Worm (Caenorhabditis elegans) whole organism, mixed stage, embryonic: ENCODE results near the gene ZK1307.7.

Experiments
- ceh-43 ChIP-seq: fragments of 200-800 bp; sonication (Bioruptor generic); optimal IDR thresholded peaks from 2 replicates; lab custom pipeline; 2018; ENCODE audit warnings: mild to moderate bottlenecking, missing genetic modification characterization, moderate library complexity, missing compliant biosample characterization
- ces-1 ChIP-seq: fragments of 150-350 bp; optimal IDR thresholded peaks from 2 replicates; lab custom pipeline; 2014; ENCODE audit warnings: missing biosample characterization, missing genetic modification reagents, missing genetic modification characterization
- cnd-1 ChIP-seq: fragments of 200-800 bp; sonication (Bioruptor generic); optimal IDR thresholded peaks from 2 replicates; lab custom pipeline; 2018; ENCODE audit warnings: mild to moderate bottlenecking, missing genetic modification characterization, missing compliant biosample characterization
- hlh-1 ChIP-seq: fragments of 150-350 bp; optimal IDR thresholded peaks from 2 replicates; lab custom pipeline; 2014; ENCODE audit warnings: missing biosample characterization, missing genetic modification reagents, missing genetic modification characterization
- lin-13 ChIP-seq: fragments of 150-350 bp; optimal IDR thresholded peaks from 2 replicates; lab custom pipeline; 2014; ENCODE audit warnings: missing biosample characterization, missing genetic modification characterization
- lsy-2 ChIP-seq: fragments of 150-350 bp; optimal IDR thresholded peaks from 2 replicates; lab custom pipeline; 2014; ENCODE audit warnings: missing biosample characterization, missing genetic modification characterization
- mab-5 ChIP-seq: fragments of 150-350 bp; optimal IDR thresholded peaks from 2 replicates; lab custom pipeline; 2014; ENCODE audit warnings: missing biosample characterization, missing genetic modification characterization
- nhr-28 ChIP-seq: fragments of 150-350 bp; optimal IDR thresholded peaks from 2 replicates; lab custom pipeline; 2014; ENCODE audit warnings: missing biosample characterization, missing genetic modification characterization
- nhr-76 ChIP-seq: sonication (generic microtip); optimal IDR thresholded peaks from 2 replicates; lab custom pipeline; 2017; ENCODE audit warnings: missing biosample characterization, missing genetic modification characterization
- pha-4 ChIP-seq: fragments of 150-350 bp; optimal IDR thresholded peaks from 2 replicates; lab custom pipeline; 2018; ENCODE audit warnings: missing biosample characterization, missing genetic modification reagents, missing genetic modification characterization
- unc-39 ChIP-seq: fragments of 150-350 bp; optimal IDR thresholded peaks from 2 replicates; lab custom pipeline; 2014; ENCODE audit warnings: missing biosample characterization, missing genetic modification characterization
- unc-62 ChIP-seq: fragments of 150-350 bp; optimal IDR thresholded peaks from 2 replicates; lab custom pipeline; 2014; ENCODE audit warnings: missing biosample characterization, missing genetic modification reagents, missing genetic modification characterization
- zip-8 ChIP-seq: fragments of 150-350 bp; optimal IDR thresholded peaks from 2 replicates; lab custom pipeline; 2014; ENCODE audit warnings: missing biosample characterization, missing genetic modification characterization
- ztf-11 ChIP-seq: fragments of 150-350 bp; optimal IDR thresholded peaks from 2 replicates; lab custom pipeline; 2014; ENCODE audit warnings: missing biosample characterization, missing genetic modification characterization

DNA sequence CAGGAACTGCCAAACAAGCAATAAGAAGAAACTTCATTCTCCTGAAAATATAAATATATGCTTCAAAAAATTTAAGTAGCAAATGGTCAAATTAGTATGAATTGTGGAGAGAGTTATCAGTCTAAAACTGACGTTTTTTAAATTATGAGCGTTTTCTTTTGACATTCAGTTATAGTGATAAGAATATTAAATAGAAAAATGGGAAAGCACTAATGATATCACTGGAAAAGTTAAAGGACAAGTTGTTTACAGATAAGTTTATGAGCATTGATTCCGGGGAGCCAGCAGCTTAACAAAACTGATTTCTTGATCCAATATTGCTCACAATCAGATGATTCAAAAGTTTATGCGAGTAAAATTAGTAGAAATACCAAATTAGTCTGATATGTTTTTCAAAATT is 24.0 kb downstream of the ZK1307.7 start, which contains the start of gene ZK1320.3:
- TF ChIP-seq unc-39 (no peak), cnd-1 (tag; lab: Kevin White, UChicago) (no peak), mab-5 (tag; lab: Kevin White, UChicago) (no peak), unc-62 (GFP tag; lab: Kevin White, UChicago) (no peak), pha-4 (tag; lab: Kevin White, UChicago) (no peak), ztf-11 (tag; lab: Kevin White, UChicago) (no peak), hlh-1 (tag; lab: Kevin White, UChicago) (no peak), ces-1 (no peak), ceh-43 (GFP tag; lab: Kevin White, UChicago) (no peak), lin-13 (tag; lab: Kevin White, UChicago) (no peak), lsy-2 (no peak), nhr-76 (tag; lab: Kevin White, UChicago) (no peak), nhr-28 (tag; lab: Kevin White, UChicago) (no peak), zip-8 (tag; lab: Kevin White, UChicago) (no peak)
